Fruit fly (Drosophila melanogaster) whole organism, embryonic: ENCODE measurements around the gene CG43273.

Experiments
- ATbp ChIP-seq: fragments of 200-800 bp; sonication (Bioruptor generic); optimal IDR thresholded peaks from 2 replicates; lab custom pipeline; 2017; ENCODE audit warnings: missing biosample characterization, mild to moderate bottlenecking, missing genetic modification characterization, missing genetic modification reagents
- Adf1 ChIP-seq: fragments of 200-800 bp; sonication (Bioruptor generic); IDR thresholded peaks from 2 replicates; pipeline ENCODE4 v1.3.6; 2022; ENCODE audit warnings: missing biosample characterization, missing genetic modification characterization
- CG10431 ChIP-seq: fragments of 200-800 bp; sonication (Bioruptor generic); optimal IDR thresholded peaks from 3 replicates; lab custom pipeline; 2018; ENCODE audit warnings: missing biosample characterization, mild to moderate bottlenecking, missing genetic modification characterization
- CG11456 ChIP-seq: fragments of 200-800 bp; sonication (Bioruptor generic); IDR thresholded peaks from 3 replicates; pipeline ENCODE4 v1.3.6; 2022; ENCODE audit warnings: missing biosample characterization, missing genetic modification characterization
- CG13123 ChIP-seq: fragments of 200-800 bp; sonication (Bioruptor generic); optimal IDR thresholded peaks from 2 replicates; lab custom pipeline; 2016; ENCODE audit warnings: missing biosample characterization, missing genetic modification characterization
- CG13894 ChIP-seq: fragments of 200-800 bp; sonication (Bioruptor generic); optimal IDR thresholded peaks from 3 replicates; lab custom pipeline; 2018; ENCODE audit warnings: missing biosample characterization, mild to moderate bottlenecking, missing genetic modification characterization, moderate library complexity
- CG14441 ChIP-seq: fragments of 200-800 bp; sonication (Bioruptor generic); IDR thresholded peaks from 2 replicates; pipeline ENCODE4 v1.3.6; 2022; ENCODE audit warnings: missing biosample characterization, missing genetic modification characterization
- CG16863 ChIP-seq: fragments of 200-800 bp; sonication (Bioruptor generic); optimal IDR thresholded peaks from 3 replicates; lab custom pipeline; 2016; ENCODE audit warnings: missing biosample characterization, missing genetic modification characterization
- CG32532 ChIP-seq: fragments of 200-800 bp; sonication (Bioruptor generic); IDR thresholded peaks from 2 replicates; pipeline ENCODE4 v1.3.6; 2022; ENCODE audit warnings: missing biosample characterization, missing genetic modification characterization
- CG33557 ChIP-seq: fragments of 200-800 bp; sonication (Bioruptor generic); optimal IDR thresholded peaks from 2 replicates; lab custom pipeline; 2019; ENCODE audit warnings: missing biosample characterization, mild to moderate bottlenecking, missing genetic modification characterization, moderate library complexity
- CG6254 ChIP-seq: fragments of 200-800 bp; sonication (Bioruptor generic); optimal IDR thresholded peaks from 3 replicates; lab custom pipeline; 2017; ENCODE audit warnings: mild to moderate bottlenecking, missing biosample characterization, missing genetic modification reagents, missing genetic modification characterization
- CG8281 ChIP-seq: fragments of 200-800 bp; sonication (Bioruptor generic); optimal IDR thresholded peaks from 2 replicates; lab custom pipeline; 2018; ENCODE audit warnings: missing biosample characterization, mild to moderate bottlenecking, missing genetic modification characterization, moderate library complexity
- CG9876 ChIP-seq: fragments of 200-800 bp; sonication (Bioruptor generic); optimal IDR thresholded peaks from 2 replicates; lab custom pipeline; 2016; ENCODE audit warnings: missing biosample characterization, missing genetic modification characterization
- Camta ChIP-seq: fragments of 200-800 bp; sonication (Bioruptor generic); optimal IDR thresholded peaks from 2 replicates; lab custom pipeline; 2016; ENCODE audit warnings: missing biosample characterization, missing genetic modification characterization
- D19B ChIP-seq: fragments of 200-800 bp; sonication (Bioruptor generic); optimal IDR thresholded peaks from 2 replicates; lab custom pipeline; 2017; ENCODE audit warnings: missing biosample characterization, mild to moderate bottlenecking, missing genetic modification characterization
- Dad ChIP-seq: fragments of 200-800 bp; sonication (Bioruptor generic); optimal IDR thresholded peaks from 3 replicates; lab custom pipeline; 2016; ENCODE audit warnings: missing biosample characterization, missing genetic modification characterization
- Doc3 ChIP-seq: fragments of 200-800 bp; sonication (Bioruptor generic); IDR thresholded peaks from 3 replicates; pipeline ENCODE4 v1.3.6; 2022; ENCODE audit warnings: missing biosample characterization, missing genetic modification characterization; ENCODE audit not compliant: partially characterized antibody
- ERR ChIP-seq: fragments of 200-800 bp; sonication (Bioruptor generic); optimal IDR thresholded peaks from 2 replicates; lab custom pipeline; 2016; ENCODE audit warnings: missing biosample characterization, missing genetic modification characterization
- Ets65A ChIP-seq: fragments of 200-800 bp; sonication (Bioruptor generic); peaks from one replicate; lab custom pipeline; 2016; ENCODE audit warnings: missing biosample characterization, missing genetic modification characterization
- Ets97D ChIP-seq: fragments of 200-800 bp; sonication (Bioruptor generic); optimal IDR thresholded peaks from 3 replicates; lab custom pipeline; 2016; ENCODE audit warnings: missing biosample characterization, missing genetic modification characterization
- Gug ChIP-seq: fragments of 200-800 bp; sonication (Bioruptor generic); IDR thresholded peaks from 4 replicates; pipeline ENCODE4 v1.3.6; 2022; ENCODE audit warnings: missing biosample characterization, missing genetic modification characterization
- Hey ChIP-seq: fragments of 200-800 bp; sonication (Bioruptor generic); optimal IDR thresholded peaks from 3 replicates; lab custom pipeline; 2018; ENCODE audit warnings: missing biosample characterization, mild to moderate bottlenecking, missing genetic modification characterization
- Hmr ChIP-seq: fragments of 200-800 bp; sonication (Bioruptor generic); optimal IDR thresholded peaks from 3 replicates; lab custom pipeline; 2017; ENCODE audit warnings: mild to moderate bottlenecking, missing biosample characterization, missing genetic modification reagents, missing genetic modification characterization
- Kr ChIP-seq: fragments of 200-800 bp; sonication (Bioruptor generic); optimal IDR thresholded peaks from 2 replicates; lab custom pipeline; 2017; ENCODE audit warnings: missing biosample characterization, mild to moderate bottlenecking, missing genetic modification characterization
- NC2β ChIP-seq: fragments of 200-800 bp; sonication (Bioruptor generic); optimal IDR thresholded peaks from 2 replicates; lab custom pipeline; 2016; ENCODE audit warnings: missing biosample characterization, missing genetic modification characterization
- PHDP ChIP-seq: fragments of 200-800 bp; sonication (Bioruptor generic); optimal IDR thresholded peaks from 3 replicates; lab custom pipeline; 2018; ENCODE audit warnings: missing biosample characterization, mild to moderate bottlenecking, missing genetic modification characterization, moderate library complexity
- Poxn ChIP-seq: fragments of 200-800 bp; sonication (Bioruptor generic); IDR thresholded peaks from 2 replicates; pipeline ENCODE4 v1.3.6; 2022; ENCODE audit warnings: missing biosample characterization, missing genetic modification characterization
- Ptx1 ChIP-seq: fragments of 200-800 bp; sonication (Bioruptor generic); IDR thresholded peaks from 2 replicates; pipeline ENCODE4 v1.3.6; 2022; ENCODE audit warnings: missing biosample characterization, missing genetic modification characterization
- Ssrp ChIP-seq: fragments of 200-800 bp; sonication (Bioruptor generic); optimal IDR thresholded peaks from 2 replicates; lab custom pipeline; 2018; ENCODE audit warnings: missing biosample characterization, mild to moderate bottlenecking, missing genetic modification characterization, moderate library complexity
- ase ChIP-seq: fragments of 200-800 bp; sonication (Bioruptor generic); IDR thresholded peaks from 3 replicates; pipeline ENCODE4 v1.3.6; 2022; ENCODE audit warnings: missing biosample characterization, missing genetic modification characterization
- ato ChIP-seq: fragments of 200-800 bp; sonication (Bioruptor generic); IDR thresholded peaks from 2 replicates; pipeline ENCODE4 v1.3.6; 2022; ENCODE audit warnings: missing biosample characterization, missing genetic modification characterization; ENCODE audit not compliant: partially characterized antibody
- bbx ChIP-seq: fragments of 200-800 bp; sonication (Bioruptor generic); IDR thresholded peaks from 2 replicates; pipeline ENCODE4 v1.3.6; 2022; ENCODE audit warnings: missing biosample characterization, missing genetic modification characterization; ENCODE audit not compliant: partially characterized antibody
- bcd ChIP-seq: fragments of 200-800 bp; sonication (Bioruptor generic); optimal IDR thresholded peaks from 2 replicates; lab custom pipeline; 2017; ENCODE audit warnings: missing biosample characterization, mild to moderate bottlenecking, missing genetic modification characterization
- chn ChIP-seq: fragments of 200-800 bp; sonication (Bioruptor generic); optimal IDR thresholded peaks from 2 replicates; lab custom pipeline; 2016; ENCODE audit warnings: missing biosample characterization, missing genetic modification characterization
- dati ChIP-seq: fragments of 200-800 bp; sonication (Bioruptor generic); IDR thresholded peaks from 2 replicates; pipeline ENCODE4 v1.3.6; 2022; ENCODE audit warnings: missing biosample characterization, missing genetic modification characterization
- disco-r ChIP-seq: fragments of 200-800 bp; sonication (Bioruptor generic); optimal IDR thresholded peaks from 2 replicates; lab custom pipeline; 2016; ENCODE audit warnings: missing biosample characterization, missing genetic modification characterization
- dm ChIP-seq: fragments of 200-800 bp; sonication (Bioruptor generic); optimal IDR thresholded peaks from 3 replicates; lab custom pipeline; 2016; ENCODE audit warnings: missing biosample characterization, missing genetic modification characterization
- gem ChIP-seq: fragments of 200-800 bp; sonication (Bioruptor generic); optimal IDR thresholded peaks from 2 replicates; lab custom pipeline; 2019; ENCODE audit warnings: missing biosample characterization, mild to moderate bottlenecking, missing genetic modification characterization, moderate library complexity
- jing ChIP-seq: fragments of 200-800 bp; sonication (Bioruptor generic); optimal IDR thresholded peaks from 2 replicates; lab custom pipeline; 2018; ENCODE audit warnings: missing biosample characterization, mild to moderate bottlenecking, missing genetic modification characterization
- mam ChIP-seq: fragments of 200-800 bp; sonication (Bioruptor generic); optimal IDR thresholded peaks from 3 replicates; lab custom pipeline; 2016; ENCODE audit warnings: missing biosample characterization, missing genetic modification characterization
- peb ChIP-seq: fragments of 200-800 bp; sonication (Bioruptor generic); IDR thresholded peaks from 2 replicates; pipeline ENCODE4 v1.3.6; 2022; ENCODE audit warnings: missing biosample characterization, missing genetic modification characterization
- prd ChIP-seq, 3 experiments: fragments of >200 bp in 2 of 3; fragments of 200-800 bp in 1 of 3; sonication (Bioruptor generic) in 1 of 3; optimal IDR thresholded peaks in 2 of 3; IDR thresholded peaks in 1 of 3; 2 replicates in 2 of 3; 3 replicates in 1 of 3; pipeline versions ENCODE4 v1.3.6 to Lab custom; 2017 to 2022; ENCODE audit warnings: missing biosample characterization in 1 of 3, missing genetic modification characterization in 1 of 3
- slp2 ChIP-seq: fragments of 200-800 bp; sonication (Bioruptor generic); optimal IDR thresholded peaks from 2 replicates; lab custom pipeline; 2016; ENCODE audit warnings: missing biosample characterization, missing genetic modification characterization
- ssp ChIP-seq: fragments of 200-800 bp; sonication (Bioruptor generic); IDR thresholded peaks from 2 replicates; pipeline ENCODE4 v1.3.6; 2022; ENCODE audit warnings: missing biosample characterization, missing genetic modification characterization
- twi ChIP-seq: fragments of 200-800 bp; optimal IDR thresholded peaks from 2 replicates; lab custom pipeline; 2019; ENCODE audit warnings: missing biosample characterization, mild to moderate bottlenecking, missing genetic modification characterization, moderate library complexity
- vnd ChIP-seq: fragments of 200-800 bp; sonication (Bioruptor generic); IDR thresholded peaks from 3 replicates; pipeline ENCODE4 v1.3.6; 2022; ENCODE audit warnings: missing biosample characterization, missing genetic modification characterization; ENCODE audit not compliant: partially characterized antibody
- wek ChIP-seq: fragments of 200-800 bp; sonication (Bioruptor generic); optimal IDR thresholded peaks from 3 replicates; lab custom pipeline; 2018; ENCODE audit warnings: missing biosample characterization, mild to moderate bottlenecking, missing genetic modification characterization, moderate library complexity
- z ChIP-seq: fragments of 200-800 bp; sonication (Bioruptor generic); IDR thresholded peaks from 3 replicates; pipeline ENCODE4 v1.3.6; 2022; ENCODE audit warnings: missing biosample characterization, missing genetic modification characterization

CG43273 gene

dm6 chr3R:24875939-24876842 lies 46.1 kb downstream of the CG43273 start, which contains the start of gene CG3744 (continued):
- TF ChIP-seq Doc3 (GFP tag; lab: Robert Waterston, UW) = peak; percentile 96
- peak; percentile 97 for TF ChIP-seq CG32532 (GFP tag; lab: Robert Waterston, UW)
- peak; percentile 81 for TF ChIP-seq Poxn (GFP tag; lab: Robert Waterston, UW)
- peak; percentile 61 for TF ChIP-seq ERR
- peak; percentile 98 for TF ChIP-seq CG11456 (GFP tag; lab: Robert Waterston, UW)
- TF ChIP-seq CG6254 (GFP tag; lab: Kevin White, UChicago) = peak; percentile 56
- peak; percentile 35 for TF ChIP-seq NC2β (GFP tag; lab: Kevin White, UChicago)
- TF ChIP-seq z (GFP tag; lab: Robert Waterston, UW) = peak; percentile 38; the same call in 1 of the 3 replicates
- peak; percentile 62 for TF ChIP-seq jing (GFP tag; lab: Kevin White, UChicago)
- peak; percentile 99 for TF ChIP-seq Ets65A
- no peak for TF ChIP-seq ATbp (GFP tag; lab: Kevin White, UChicago)
- peak; percentile 71; the same call in 1 of the 2 replicates for TF ChIP-seq dati (GFP tag; lab: Robert Waterston, UW)
- TF ChIP-seq Hey (tag; lab: Kevin White, UChicago) = peak; percentile 9
- peak; percentile 86 for TF ChIP-seq ssp (GFP tag; lab: Robert Waterston, UW)
- no peak for TF ChIP-seq dm
- peak; percentile 95 for TF ChIP-seq Hmr
- peak; percentile 90 for TF ChIP-seq mam
- peak; percentile 98 for TF ChIP-seq Gug (GFP tag; lab: Robert Waterston, UW)
- peak; percentile 83 for TF ChIP-seq twi (tag; lab: Kevin White, UChicago)
- TF ChIP-seq peb (GFP tag; lab: Robert Waterston, UW) = peak; percentile 78
- TF ChIP-seq Ssrp (tag; lab: Kevin White, UChicago) = peak; percentile 88
- TF ChIP-seq Kr = no peak
- peak; percentile 41 for TF ChIP-seq CG9876 (GFP tag; lab: Kevin White, UChicago)
- TF ChIP-seq vnd (GFP tag; lab: Robert Waterston, UW) = peak; percentile 94
- TF ChIP-seq Camta = peak; percentile 46
- peak; percentile 60 for TF ChIP-seq Ets97D (GFP tag; lab: Kevin White, UChicago)
- peak; percentile 78 for TF ChIP-seq CG33557 (GFP tag; lab: Kevin White, UChicago)
- peak; percentile 74 for TF ChIP-seq D19B (GFP tag; lab: Kevin White, UChicago)
- TF ChIP-seq Adf1 = peak; percentile 79
- TF ChIP-seq CG14441 (GFP tag; lab: Robert Waterston, UW) = peak; percentile 94
- peak; percentile 77 for TF ChIP-seq ato (GFP tag; lab: Robert Waterston, UW)
- peak; percentile 92 for TF ChIP-seq PHDP (tag; lab: Kevin White, UChicago)
- TF ChIP-seq bcd (GFP tag; lab: Kevin White, UChicago) = peak; percentile 91
- TF ChIP-seq CG13123 (GFP tag; lab: Kevin White, UChicago) = peak; percentile 88
- peak; percentile 63 for TF ChIP-seq Dad (GFP tag; lab: Kevin White, UChicago)
- TF ChIP-seq ase (GFP tag; lab: Robert Waterston, UW) = peak; percentile 95
- TF ChIP-seq wek (GFP tag; lab: Kevin White, UChicago) = peak; percentile 23
- TF ChIP-seq chn (GFP tag; lab: Kevin White, UChicago) = peak; percentile 73
- peak; percentile 59 for TF ChIP-seq CG16863 (GFP tag; lab: Kevin White, UChicago)
- TF ChIP-seq prd (optimal IDR thresholded peaks at IDR 0.05; lab: Kevin White, UChicago) = no peak
- peak; percentile 96 for TF ChIP-seq prd (GFP tag; IDR thresholded peaks at IDR 0.05; lab: Robert Waterston, UW)
- TF ChIP-seq CG10431 (GFP tag; lab: Kevin White, UChicago) = peak; percentile 48
- peak; percentile 95 for TF ChIP-seq bbx (GFP tag; lab: Robert Waterston, UW)
- TF ChIP-seq slp2 (GFP tag; lab: Kevin White, UChicago) = peak; percentile 33
- peak; percentile 67 for TF ChIP-seq CG8281 (tag; lab: Kevin White, UChicago)
- peak; percentile 95 for TF ChIP-seq Ptx1 (GFP tag; lab: Robert Waterston, UW)
- peak; percentile 95 for TF ChIP-seq gem
- no peak for TF ChIP-seq disco-r
- peak; percentile 90 for TF ChIP-seq CG13894 (tag; lab: Kevin White, UChicago)
